Worm (Caenorhabditis elegans) whole organism, L4/young adult: Measurements from ENCODE around the gene C07D8.6.
A peak's percentile ranks its signal among the peaks of the same experiment; 100 is the strongest.

Experiments used
- W03F9.2 ChIP-seq: fragments of 150-350 bp; optimal IDR thresholded peaks from 2 replicates; lab custom pipeline; 2014; ENCODE audit warnings: missing biosample characterization, missing genetic modification characterization
- him-1 ChIP-seq: sonication (generic microtip); optimal IDR thresholded peaks from 2 replicates; lab custom pipeline; 2016; ENCODE audit warnings: missing genotype, missing genetic modification reagents, missing genetic modification characterization, missing compliant biosample characterization

DNA sequence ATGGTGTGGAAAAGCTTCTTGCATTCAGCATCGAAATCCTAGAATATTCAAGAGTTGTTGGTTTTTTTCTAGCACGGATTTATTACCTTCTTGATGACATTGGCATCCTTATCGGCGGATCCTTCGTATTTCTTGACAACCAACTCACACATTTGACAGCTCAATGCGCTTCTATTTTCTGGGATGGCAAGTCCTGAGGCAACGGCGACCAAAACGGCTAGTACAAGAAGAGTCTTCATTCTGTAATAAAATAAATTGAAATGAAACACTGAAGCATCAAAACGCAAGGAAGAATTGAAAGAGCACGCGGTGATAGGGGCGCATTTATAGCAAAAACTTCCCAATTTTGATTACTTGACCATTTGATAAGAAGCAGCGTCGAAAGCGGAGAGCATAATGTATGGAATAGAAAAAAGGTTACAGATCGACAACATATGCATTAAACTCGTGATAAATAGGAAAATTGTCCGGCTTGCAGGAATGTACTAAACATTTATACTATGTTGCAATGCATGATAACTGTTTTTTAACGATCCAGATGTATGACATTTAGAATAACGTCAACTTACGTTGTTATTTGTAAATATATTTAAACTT lies 21.1 kb upstream of the C07D8.6 start, which contains the start of gene spp-5:
- TF ChIP-seq W03F9.2 (tag; lab: Kevin White, UChicago) = peak; percentile 18
- no peak for TF ChIP-seq him-1 (tag; lab: Kevin White, UChicago)
